ENCODE assay signal across 1 fruit fly cellular context in genomic region chr3L:2158689-2159310, dm6.
A peak's percentile ranks its signal among the peaks of the same experiment; 100 is the strongest.
TF ChIP-seq lines count a peak whose summit lies in the region.

No protein-coding gene starts in this region.

TF ChIP-seq in whole organism, embryonic, 481 proteins besides CTCF, POLR2A, EP300 and RAD21 (continued from another document):
- TF ChIP-seq CG12391 (tag; optimal IDR thresholded peaks at IDR 0.05; lab: Kevin White, UChicago) (peak; percentile 62), wek (GFP tag; optimal IDR thresholded peaks at IDR 0.05; lab: Kevin White, UChicago) (no peak), dpn (GFP tag; optimal IDR thresholded peaks at IDR 0.05; lab: Kevin White, UChicago) (peak in 1 of 2 experiments; percentile 59), CG4730 (GFP tag; IDR thresholded peaks at IDR 0.05; lab: Robert Waterston, UW) (no peak), Lpt (GFP tag; optimal IDR thresholded peaks at IDR 0.05; lab: Kevin White, UChicago) (no peak), E2f2 (GFP tag; IDR thresholded peaks at IDR 0.05; lab: Robert Waterston, UW) (peak; percentile 23; the same call in 1 of the 2 replicates), eve (GFP tag; optimal IDR thresholded peaks at IDR 0.05; lab: Kevin White, UChicago) (no peak), Sox102F (GFP tag; optimal IDR thresholded peaks at IDR 0.05; lab: Kevin White, UChicago) (peak; percentile 72), D19A (tag; optimal IDR thresholded peaks at IDR 0.05; lab: Kevin White, UChicago) (peak; percentile 68), her (GFP tag; optimal IDR thresholded peaks at IDR 0.05; lab: Kevin White, UChicago) (no peak), CG16779 (GFP tag; IDR thresholded peaks at IDR 0.05; lab: Robert Waterston, UW) (no peak), Nf-YA (GFP tag; IDR thresholded peaks at IDR 0.05; lab: Robert Waterston, UW) (0 out of 2 replicates have a peak, but pooled peaks have one; percentile 35), chn (GFP tag; optimal IDR thresholded peaks at IDR 0.05; lab: Kevin White, UChicago) (no peak), z (GFP tag; IDR thresholded peaks at IDR 0.05; lab: Robert Waterston, UW) (0 out of 3 replicates have a peak, but pooled peaks have one; percentile 48), CG14667 (GFP tag; IDR thresholded peaks at IDR 0.05; lab: Robert Waterston, UW) (peak; percentile 12; the same call in 1 of the 2 replicates), grau (tag; optimal IDR thresholded peaks at IDR 0.05; lab: Kevin White, UChicago) (peak; percentile 46), Ssrp (tag; optimal IDR thresholded peaks at IDR 0.05; lab: Kevin White, UChicago) (peak; percentile 55), Mrtf (GFP tag; IDR thresholded peaks at IDR 0.05; lab: Robert Waterston, UW) (no peak), Asciz (GFP tag; optimal IDR thresholded peaks at IDR 0.05; lab: Kevin White, UChicago) (peak; percentile 54), Bgb (GFP tag; IDR thresholded peaks at IDR 0.05; lab: Robert Waterston, UW; ENCODE audit: partially characterized antibody) (no peak), CG18262 (tag; optimal IDR thresholded peaks at IDR 0.05; lab: Kevin White, UChicago) (peak; percentile 77), cas (GFP tag; IDR thresholded peaks at IDR 0.05; lab: Robert Waterston, UW) (no peak), gem (tag; optimal IDR thresholded peaks at IDR 0.05; lab: Kevin White, UChicago) (peak; percentile 70), CG34376 (GFP tag; optimal IDR thresholded peaks at IDR 0.05; lab: Kevin White, UChicago) (no peak), CG7357 (GFP tag; IDR thresholded peaks at IDR 0.05; lab: Robert Waterston, UW) (no peak; the same call in 2 of the 3 replicates), zen (tag; optimal IDR thresholded peaks at IDR 0.05; lab: Kevin White, UChicago) (peak; percentile 36), CG12104 (GFP tag; optimal IDR thresholded peaks at IDR 0.05; lab: Kevin White, UChicago) (peak; percentile 14), CG4617 (GFP tag; optimal IDR thresholded peaks at IDR 0.05; lab: Kevin White, UChicago; ENCODE audit: borderline replicate concordance) (no peak), croc (GFP tag; conservative IDR thresholded peaks at IDR 0.05; lab: Robert Waterston, UW) (peak; percentile 61), unc-4 (GFP tag; IDR thresholded peaks at IDR 0.05; lab: Robert Waterston, UW; ENCODE audit: partially characterized antibody) (no peak), pnt (GFP tag; optimal IDR thresholded peaks at IDR 0.05; lab: Kevin White, UChicago) (peak; percentile 24), CG12219 (GFP tag; optimal IDR thresholded peaks at IDR 0.05; lab: Kevin White, UChicago) (peak; percentile 42), Adf1 (GFP tag; IDR thresholded peaks at IDR 0.05; lab: Robert Waterston, UW) (no peak), CG12942 (GFP tag; optimal IDR thresholded peaks at IDR 0.05; lab: Kevin White, UChicago) (peak; percentile 4), Spps (tag; optimal IDR thresholded peaks at IDR 0.05; lab: Kevin White, UChicago) (peak; percentile 74), CG3407 (GFP tag; optimal IDR thresholded peaks at IDR 0.05; lab: Kevin White, UChicago) (peak; percentile 50), CG32532 (GFP tag; IDR thresholded peaks at IDR 0.05; lab: Robert Waterston, UW) (peak; percentile 15), Xrp1 (GFP tag; IDR thresholded peaks at IDR 0.05; lab: Robert Waterston, UW) (peak; percentile 78), lab (GFP tag; optimal IDR thresholded peaks at IDR 0.05; lab: Kevin White, UChicago) (peak; percentile 34), CG18011 (GFP tag; optimal IDR thresholded peaks at IDR 0.05; lab: Kevin White, UChicago) (no peak), CG8924 (tag; optimal IDR thresholded peaks at IDR 0.05; lab: Kevin White, UChicago) (peak; percentile 49), CG12659 (GFP tag; optimal IDR thresholded peaks at IDR 0.05; lab: Kevin White, UChicago) (peak; percentile 25), CoRest (tag; optimal IDR thresholded peaks at IDR 0.05; lab: Kevin White, UChicago) (peak; percentile 36), CG17361 (GFP tag; IDR thresholded peaks at IDR 0.05; lab: Robert Waterston, UW) (peak; percentile 64), CG6272 (GFP tag; IDR thresholded peaks at IDR 0.05; lab: Robert Waterston, UW) (no peak), nerfin-1 (tag; optimal IDR thresholded peaks at IDR 0.05; lab: Kevin White, UChicago) (peak; percentile 54), CG14860 (GFP tag; IDR thresholded peaks at IDR 0.05; lab: Robert Waterston, UW; ENCODE audit: partially characterized antibody) (no peak), pfk (GFP tag; optimal IDR thresholded peaks at IDR 0.05; lab: Kevin White, UChicago) (no peak), stc (GFP tag; IDR thresholded peaks at IDR 0.05; lab: Robert Waterston, UW) (0 out of 2 replicates have a peak, but pooled peaks have one; percentile 16), nerfin-2 (GFP tag; IDR thresholded peaks at IDR 0.05; lab: Robert Waterston, UW; ENCODE audit: partially characterized antibody) (no peak), ranshi (GFP tag; IDR thresholded peaks at IDR 0.05; lab: Robert Waterston, UW) (0 out of 2 replicates have a peak, but pooled peaks have one; percentile 31), cato (GFP tag; optimal IDR thresholded peaks at IDR 0.05; lab: Kevin White, UChicago; ENCODE audit: borderline replicate concordance) (no peak), CG2678 (tag; optimal IDR thresholded peaks at IDR 0.05; lab: Kevin White, UChicago) (peak; percentile 69), CG6254 (GFP tag; optimal IDR thresholded peaks at IDR 0.05; lab: Kevin White, UChicago) (peak; percentile 55), ATbp (GFP tag; optimal IDR thresholded peaks at IDR 0.05; lab: Kevin White, UChicago) (peak; percentile 67), chif (GFP tag; optimal IDR thresholded peaks at IDR 0.05; lab: Kevin White, UChicago) (peak; percentile 2 to 46)
